Worm (Caenorhabditis elegans): ENCODE data around the gene slr-2.
"Not testable (repeated sequence)": the region's sequence is repeated elsewhere in the genome, so short reads cannot be mapped to it uniquely, and the experiment has no call there.

slr-2 gene

ce11 chrV:18086783-18087182 lies at the start of gene slr-2:
TSS of gene slr-2 (plus strand) at chrV:18087123.
- TF ChIP-seq lsy-2 (tag; optimal IDR thresholded peaks at IDR 0.05) (peak; percentile 23 to 72), nhr-129 (tag; optimal IDR thresholded peaks at IDR 0.05) (peak; percentile 49), mab-5 (tag; optimal IDR thresholded peaks at IDR 0.05) (peak; percentile 6), unc-55 (GFP tag; optimal IDR thresholded peaks at IDR 0.05) (peak; percentile 84), gmeb-1 (tag; optimal IDR thresholded peaks at IDR 0.05) (peak; percentile 96), lin-13 (GFP tag; optimal IDR thresholded peaks at IDR 0.05) (peak; percentile 24), crh-2 (tag; optimal IDR thresholded peaks at IDR 0.05) (peak; percentile 26), nhr-77 (tag; optimal IDR thresholded peaks at IDR 0.05) (no peak), R02D3.7 (tag; optimal IDR thresholded peaks at IDR 0.05) (no peak), C34F6.9 (tag; optimal IDR thresholded peaks at IDR 0.05) (peak; percentile 57)

DNA sequence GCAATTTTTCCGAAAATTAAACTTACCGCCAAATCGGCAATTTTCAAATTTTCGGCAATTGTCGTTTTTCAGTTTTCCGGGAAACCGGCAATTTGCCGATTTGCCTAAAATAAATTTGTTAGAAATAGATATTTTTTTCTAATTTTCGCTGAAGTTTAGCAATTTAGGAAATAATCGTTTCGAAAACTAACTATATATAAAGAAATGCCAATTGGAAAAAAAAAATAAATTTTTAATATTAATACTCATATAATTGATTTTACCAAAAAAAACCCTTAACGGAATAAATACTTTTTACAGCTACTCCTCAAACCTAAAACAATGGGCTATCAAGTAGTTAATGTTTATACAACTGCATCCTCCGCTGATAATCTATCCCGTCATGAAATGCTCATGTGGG lies 43.7 kb upstream of the slr-2 start, which contains the start of gene ebp-1:
ebp-1 (plus strand) TSS at position 301 of the 400 bp plus-strand sequence.
- TF ChIP-seq nhr-129 (tag; optimal IDR thresholded peaks at IDR 0.05) (no peak), lsy-2 (tag; optimal IDR thresholded peaks at IDR 0.05) (no peak), aly-2 (tag; optimal IDR thresholded peaks at IDR 0.05) (no peak), sem-4 (tag; optimal IDR thresholded peaks at IDR 0.05) (no peak), ztf-11 (tag; optimal IDR thresholded peaks at IDR 0.05) (no peak), ZK546.5 (tag; optimal IDR thresholded peaks at IDR 0.05) (no peak), Y55F3AM.14 (GFP tag; optimal IDR thresholded peaks at IDR 0.05) (no peak), alr-1 (tag; optimal IDR thresholded peaks at IDR 0.05) (no peak)

ce11 chrV:18055297-18056019 lies 31.5 kb upstream of the slr-2 start, which contains the start of the genes Y59A8B.25 and ebp-3:
TSS of gene Y59A8B.25 (minus strand) at chrV:18055397.
TSS of gene ebp-3 (plus strand) at chrV:18055969.
- TF ChIP-seq ztf-4, egl-27, dmd-4 (tag; optimal IDR thresholded peaks at IDR 0.05): not testable (repeated sequence)

ce11 chrV:18066257-18066783 lies 20.6 kb upstream of the slr-2 start, which contains the start of gene Y59A8B.8:
TSS of gene Y59A8B.8 (minus strand) at chrV:18066307.
- TF ChIP-seq nhr-25 (tag; optimal IDR thresholded peaks at IDR 0.05): no peak
- no peak for TF ChIP-seq crh-2 (tag; optimal IDR thresholded peaks at IDR 0.05)
- no peak for TF ChIP-seq R02D3.7 (tag; optimal IDR thresholded peaks at IDR 0.05)
- TF ChIP-seq sma-9 (GFP tag; optimal IDR thresholded peaks at IDR 0.05): no peak
- TF ChIP-seq sma-9 (tag; optimal IDR thresholded peaks at IDR 0.05): no peak
- TF ChIP-seq C34F6.9 (tag; optimal IDR thresholded peaks at IDR 0.05): no peak
- no peak for TF ChIP-seq nhr-23 (tag; optimal IDR thresholded peaks at IDR 0.05)
- no peak for TF ChIP-seq mab-5 (tag; optimal IDR thresholded peaks at IDR 0.05)
- TF ChIP-seq mbf-1 (tag; optimal IDR thresholded peaks at IDR 0.05): no peak
- no peak for TF ChIP-seq snpc-4 (tag; optimal IDR thresholded peaks at IDR 0.05)
- TF ChIP-seq nhr-12 (tag; optimal IDR thresholded peaks at IDR 0.05): no peak
- no peak for TF ChIP-seq skn-1 (tag; optimal IDR thresholded peaks at IDR 0.05)

ce11 chrV:18069195-18069594 lies 17.7 kb upstream of the slr-2 start:
- TF ChIP-seq unc-55 (GFP tag; optimal IDR thresholded peaks at IDR 0.05): peak; percentile 41

DNA sequence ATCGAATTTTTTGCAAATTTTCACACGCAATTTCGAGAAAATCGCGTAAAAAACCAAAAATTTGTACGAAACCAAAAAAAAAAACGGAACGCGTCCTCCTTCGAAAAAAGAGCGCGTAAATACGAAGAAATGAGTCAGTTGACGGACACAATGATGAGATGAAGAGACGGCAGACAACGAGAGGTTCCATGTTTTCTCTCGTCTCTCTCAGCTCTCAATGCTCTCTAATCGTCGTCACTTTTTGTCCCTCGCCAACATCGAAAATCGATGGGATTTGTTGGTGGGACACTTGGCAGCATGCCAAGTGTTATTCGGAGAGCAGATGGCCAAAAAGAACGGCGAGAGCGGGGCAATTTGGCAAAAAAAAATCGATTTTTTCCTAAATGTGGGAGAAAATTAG lies 7.8 kb upstream of the slr-2 start:
- TF ChIP-seq nhr-11 (tag; optimal IDR thresholded peaks at IDR 0.05) (no peak), fos-1 (tag; optimal IDR thresholded peaks at IDR 0.05) (peak; percentile 95), nhr-21 (tag; optimal IDR thresholded peaks at IDR 0.05) (peak; percentile 37), egl-27 (tag; optimal IDR thresholded peaks at IDR 0.05) (peak; percentile 77), sem-4 (tag; optimal IDR thresholded peaks at IDR 0.05) (peak; percentile 57), sma-3 (GFP tag; optimal IDR thresholded peaks at IDR 0.05) (peak; percentile 6), Y55F3AM.14 (GFP tag; optimal IDR thresholded peaks at IDR 0.05) (no peak), mab-5 (tag; optimal IDR thresholded peaks at IDR 0.05) (peak; percentile 91), nhr-10 (tag; optimal IDR thresholded peaks at IDR 0.05) (peak; percentile 18), nhr-12 (tag; optimal IDR thresholded peaks at IDR 0.05) (no peak), peb-1 (tag; optimal IDR thresholded peaks at IDR 0.05) (no peak), R02D3.7 (tag; optimal IDR thresholded peaks at IDR 0.05) (no peak), elt-3 (tag; optimal IDR thresholded peaks at IDR 0.05) (no peak), zag-1 (tag; optimal IDR thresholded peaks at IDR 0.05) (peak; percentile 63), skn-1 (tag; optimal IDR thresholded peaks at IDR 0.05) (no peak), F13H6.1 (tag; optimal IDR thresholded peaks at IDR 0.05) (peak; percentile 84), snpc-4 (tag; optimal IDR thresholded peaks at IDR 0.05) (peak; percentile 73), lin-13 (GFP tag; optimal IDR thresholded peaks at IDR 0.05) (peak; percentile 79), ztf-11 (tag; optimal IDR thresholded peaks at IDR 0.05) (no peak), mbf-1 (tag; optimal IDR thresholded peaks at IDR 0.05) (no peak), gmeb-1 (tag; optimal IDR thresholded peaks at IDR 0.05) (peak; percentile 74), aly-2 (tag; optimal IDR thresholded peaks at IDR 0.05) (no peak), nhr-6 (tag; optimal IDR thresholded peaks at IDR 0.05) (peak; percentile 83), nhr-237 (tag; optimal IDR thresholded peaks at IDR 0.05) (no peak), ztf-1 (GFP tag; conservative IDR thresholded peaks at IDR 0.05) (no peak), ama-1 (optimal IDR thresholded peaks at IDR 0.05) (peak; percentile 30), ztf-4 (tag; optimal IDR thresholded peaks at IDR 0.05) (no peak), unc-55 (GFP tag; optimal IDR thresholded peaks at IDR 0.05) (peak; percentile 77), sma-9 (GFP tag; optimal IDR thresholded peaks at IDR 0.05) (peak; percentile 87), sma-9 (tag; optimal IDR thresholded peaks at IDR 0.05) (no peak)

Measured in whole organism, L2 larva.